Worm (Caenorhabditis elegans) whole organism, mixed stage, embryonic: ENCODE results near the gene T02C5.1.

Source experiments
- M03D4.4 ChIP-seq: sonication (generic microtip); optimal IDR thresholded peaks from 2 replicates; lab custom pipeline; 2017; ENCODE audit warnings: mild to moderate bottlenecking, missing genetic modification characterization, missing compliant biosample characterization
- bed-3 ChIP-seq: fragments of 200-800 bp; sonication (Bioruptor generic); optimal IDR thresholded peaks from 3 replicates; lab custom pipeline; 2018; ENCODE audit warnings: mild to moderate bottlenecking, missing genetic modification characterization, moderate library complexity, missing compliant biosample characterization
- blmp-1 ChIP-seq: fragments of 150-350 bp; optimal IDR thresholded peaks from 2 replicates; lab custom pipeline; 2014; ENCODE audit warnings: missing biosample characterization, missing genetic modification characterization
- ceh-39 ChIP-seq: fragments of 150-350 bp; optimal IDR thresholded peaks from 2 replicates; lab custom pipeline; 2014; ENCODE audit warnings: missing biosample characterization, missing genetic modification characterization
- ceh-43 ChIP-seq: fragments of 200-800 bp; sonication (Bioruptor generic); optimal IDR thresholded peaks from 2 replicates; lab custom pipeline; 2018; ENCODE audit warnings: mild to moderate bottlenecking, missing genetic modification characterization, moderate library complexity, missing compliant biosample characterization
- ceh-83 ChIP-seq: fragments of 200-800 bp; sonication (Bioruptor generic); optimal IDR thresholded peaks from 2 replicates; lab custom pipeline; 2018; ENCODE audit warnings: mild to moderate bottlenecking, missing genetic modification characterization, missing compliant biosample characterization
- ces-1 ChIP-seq: fragments of 150-350 bp; optimal IDR thresholded peaks from 2 replicates; lab custom pipeline; 2014; ENCODE audit warnings: missing biosample characterization, missing genetic modification reagents, missing genetic modification characterization
- cnd-1 ChIP-seq: fragments of 200-800 bp; sonication (Bioruptor generic); optimal IDR thresholded peaks from 2 replicates; lab custom pipeline; 2018; ENCODE audit warnings: mild to moderate bottlenecking, missing genetic modification characterization, missing compliant biosample characterization
- drap-1 ChIP-seq: fragments of 200-800 bp; sonication (Bioruptor generic); optimal IDR thresholded peaks from 3 replicates; lab custom pipeline; 2018; ENCODE audit warnings: mild to moderate bottlenecking, missing genetic modification characterization, missing compliant biosample characterization
- elt-1 ChIP-seq: sonication (generic microtip); optimal IDR thresholded peaks from 2 replicates; lab custom pipeline; 2017; ENCODE audit warnings: missing genetic modification characterization, mild to moderate bottlenecking, missing compliant biosample characterization, antibody characterized with exemption, moderate library complexity, borderline replicate concordance; ENCODE audit not compliant: insufficient read depth
- elt-3 ChIP-seq: fragments of 150-350 bp; optimal IDR thresholded peaks from 2 replicates; lab custom pipeline; 2014; ENCODE audit warnings: missing biosample characterization, missing genetic modification characterization
- flh-1 ChIP-seq: fragments of 200-800 bp; sonication (Bioruptor generic); optimal IDR thresholded peaks from 2 replicates; lab custom pipeline; 2018; ENCODE audit warnings: mild to moderate bottlenecking, missing genetic modification characterization, moderate library complexity, missing compliant biosample characterization
- ham-2 ChIP-seq: fragments of 200-800 bp; sonication (Bioruptor generic); optimal IDR thresholded peaks from 2 replicates; lab custom pipeline; 2018; ENCODE audit warnings: mild to moderate bottlenecking, missing genetic modification characterization, missing compliant biosample characterization
- hlh-1 ChIP-seq: fragments of 150-350 bp; optimal IDR thresholded peaks from 2 replicates; lab custom pipeline; 2014; ENCODE audit warnings: missing biosample characterization, missing genetic modification reagents, missing genetic modification characterization
- lin-13 ChIP-seq: fragments of 150-350 bp; optimal IDR thresholded peaks from 2 replicates; lab custom pipeline; 2014; ENCODE audit warnings: missing biosample characterization, missing genetic modification characterization
- lin-32 ChIP-seq: fragments of 200-800 bp; sonication (Bioruptor generic); optimal IDR thresholded peaks from 2 replicates; lab custom pipeline; 2018; ENCODE audit warnings: mild to moderate bottlenecking, missing genetic modification characterization, missing compliant biosample characterization
- lsy-2 ChIP-seq: fragments of 150-350 bp; optimal IDR thresholded peaks from 2 replicates; lab custom pipeline; 2014; ENCODE audit warnings: missing biosample characterization, missing genetic modification characterization
- mab-5 ChIP-seq: fragments of 150-350 bp; optimal IDR thresholded peaks from 2 replicates; lab custom pipeline; 2014; ENCODE audit warnings: missing biosample characterization, missing genetic modification characterization
- mls-2 ChIP-seq: sonication (generic microtip); optimal IDR thresholded peaks from 2 replicates; lab custom pipeline; 2016; ENCODE audit warnings: mild to moderate bottlenecking, missing genetic modification characterization, moderate library complexity, missing compliant biosample characterization
- nhr-12 ChIP-seq: fragments of 150-350 bp; optimal IDR thresholded peaks from 2 replicates; lab custom pipeline; 2014; ENCODE audit warnings: missing biosample characterization, missing genetic modification characterization
- nhr-2 ChIP-seq: fragments of 150-350 bp; optimal IDR thresholded peaks from 2 replicates; lab custom pipeline; 2014; ENCODE audit warnings: missing biosample characterization, missing genetic modification characterization
- nhr-28 ChIP-seq: fragments of 150-350 bp; optimal IDR thresholded peaks from 2 replicates; lab custom pipeline; 2014; ENCODE audit warnings: missing biosample characterization, missing genetic modification characterization
- nhr-76 ChIP-seq: sonication (generic microtip); optimal IDR thresholded peaks from 2 replicates; lab custom pipeline; 2017; ENCODE audit warnings: missing biosample characterization, missing genetic modification characterization
- pha-4 ChIP-seq: fragments of 150-350 bp; optimal IDR thresholded peaks from 2 replicates; lab custom pipeline; 2018; ENCODE audit warnings: missing biosample characterization, missing genetic modification reagents, missing genetic modification characterization
- sem-2 ChIP-seq: fragments of 200-800 bp; sonication (Bioruptor generic); optimal IDR thresholded peaks from 2 replicates; lab custom pipeline; 2018; ENCODE audit warnings: mild to moderate bottlenecking, missing genetic modification characterization, missing compliant biosample characterization
- snpc-4 ChIP-seq: fragments of 150-350 bp; optimal IDR thresholded peaks from 2 replicates; lab custom pipeline; 2014; ENCODE audit warnings: missing biosample characterization, missing genetic modification characterization
- sptf-1 ChIP-seq: sonication (generic microtip); optimal IDR thresholded peaks from 2 replicates; lab custom pipeline; 2017; ENCODE audit warnings: mild to moderate bottlenecking, missing genetic modification characterization, moderate library complexity, missing compliant biosample characterization
- unc-120 ChIP-seq: sonication (generic microtip); optimal IDR thresholded peaks from 2 replicates; lab custom pipeline; 2017; ENCODE audit warnings: missing genetic modification characterization, missing compliant biosample characterization; ENCODE audit not compliant: poor library complexity, severe bottlenecking
- unc-62 ChIP-seq: fragments of 150-350 bp; optimal IDR thresholded peaks from 2 replicates; lab custom pipeline; 2014; ENCODE audit warnings: missing biosample characterization, missing genetic modification reagents, missing genetic modification characterization
- zip-8 ChIP-seq: fragments of 150-350 bp; optimal IDR thresholded peaks from 2 replicates; lab custom pipeline; 2014; ENCODE audit warnings: missing biosample characterization, missing genetic modification characterization
- ztf-11 ChIP-seq: fragments of 150-350 bp; optimal IDR thresholded peaks from 2 replicates; lab custom pipeline; 2014; ENCODE audit warnings: missing biosample characterization, missing genetic modification characterization

Gene T02C5.1

ce11 chrX:2709183-2709582, 14.5 kb downstream of the T02C5.1 start:
- no peak for TF ChIP-seq blmp-1 (tag; lab: Kevin White, UChicago)
- no peak for TF ChIP-seq snpc-4
- peak; percentile 21 for TF ChIP-seq elt-1 (tag; lab: Kevin White, UChicago)
- TF ChIP-seq ces-1: no peak
- TF ChIP-seq bed-3 (GFP tag; lab: Kevin White, UChicago): no peak
- no peak for TF ChIP-seq nhr-2
- no peak for TF ChIP-seq flh-1 (GFP tag; lab: Kevin White, UChicago)
- TF ChIP-seq elt-3 (tag; lab: Kevin White, UChicago): no peak
- no peak for TF ChIP-seq M03D4.4 (tag; lab: Kevin White, UChicago)
- TF ChIP-seq nhr-12 (tag; lab: Kevin White, UChicago): no peak
- no peak for TF ChIP-seq sem-2 (GFP tag; lab: Kevin White, UChicago)
- no peak for TF ChIP-seq lin-32 (GFP tag; lab: Kevin White, UChicago)
- peak; percentile 18 for TF ChIP-seq unc-62 (GFP tag; lab: Kevin White, UChicago)

DNA sequence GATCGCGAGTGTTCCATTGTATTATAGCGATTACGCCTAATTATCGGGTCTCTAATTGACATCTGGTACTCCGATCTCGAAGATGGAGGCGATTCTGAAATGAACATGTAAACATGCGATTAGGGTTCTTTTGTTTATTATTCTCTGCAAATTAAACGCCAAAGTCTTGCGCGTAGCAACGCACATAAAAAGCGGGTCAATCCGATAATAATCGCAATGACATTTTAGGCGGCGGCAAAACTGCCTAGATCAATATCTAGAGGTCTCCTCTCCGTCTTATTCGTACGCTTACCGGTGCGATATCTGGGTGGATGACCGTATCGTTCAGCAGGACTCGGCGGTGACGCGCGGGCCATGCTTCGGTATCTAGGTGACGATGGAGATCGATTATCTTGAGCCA, 18.3 kb downstream of the T02C5.1 start:
- TF ChIP-seq blmp-1 (tag; lab: Kevin White, UChicago) (peak; percentile 15), ceh-43 (GFP tag; lab: Kevin White, UChicago) (peak; percentile 34), ceh-39 (tag; lab: Kevin White, UChicago) (no peak), ceh-83 (GFP tag; lab: Kevin White, UChicago) (no peak), ces-1 (no peak), mab-5 (no peak), lin-13 (no peak), sptf-1 (peak; percentile 36), unc-120 (tag; lab: Kevin White, UChicago) (no peak), ham-2 (GFP tag; lab: Kevin White, UChicago) (peak; percentile 91), bed-3 (GFP tag; lab: Kevin White, UChicago) (no peak), elt-3 (tag; lab: Kevin White, UChicago) (no peak), lin-32 (GFP tag; lab: Kevin White, UChicago) (no peak), nhr-12 (tag; lab: Kevin White, UChicago) (no peak), cnd-1 (no peak), snpc-4 (no peak), hlh-1 (tag; lab: Kevin White, UChicago) (no peak), lsy-2 (tag; lab: Kevin White, UChicago) (no peak), nhr-2 (peak; percentile 33), elt-1 (tag; lab: Kevin White, UChicago) (peak; percentile 95), sem-2 (GFP tag; lab: Kevin White, UChicago) (no peak), nhr-76 (tag; lab: Kevin White, UChicago) (no peak), zip-8 (tag; lab: Kevin White, UChicago) (no peak), ztf-11 (tag; lab: Kevin White, UChicago) (no peak), drap-1 (GFP tag; lab: Kevin White, UChicago) (no peak), nhr-28 (tag; lab: Kevin White, UChicago) (no peak), unc-62 (GFP tag; lab: Kevin White, UChicago) (peak; percentile 52), pha-4 (tag; lab: Kevin White, UChicago) (no peak)

ce11 chrX:2727681-2728080, 33.0 kb downstream of the T02C5.1 start:
- TF ChIP-seq snpc-4: no peak
- TF ChIP-seq blmp-1 (tag; lab: Kevin White, UChicago): no peak
- no peak for TF ChIP-seq elt-3 (tag; lab: Kevin White, UChicago)
- peak; percentile 73 for TF ChIP-seq ces-1

ce11 chrX:2729857-2730256, 35.1 kb downstream of the T02C5.1 start:
- TF ChIP-seq elt-3 (tag; lab: Kevin White, UChicago) (no peak), ces-1 (peak; percentile 92), sem-2 (GFP tag; lab: Kevin White, UChicago) (no peak)

ce11 chrX:2731416-2731815, 36.7 kb downstream of the T02C5.1 start:
- TF ChIP-seq ceh-39 (tag; lab: Kevin White, UChicago) (no peak), M03D4.4 (tag; lab: Kevin White, UChicago) (peak; percentile 37), mls-2 (tag; lab: Kevin White, UChicago) (peak; percentile 5), sptf-1 (peak; percentile 63), blmp-1 (tag; lab: Kevin White, UChicago) (no peak), sem-2 (GFP tag; lab: Kevin White, UChicago) (peak; percentile 12), nhr-76 (tag; lab: Kevin White, UChicago) (no peak)
